Fruit fly (Drosophila melanogaster): ENCODE results near the gene Idgf1.

Idgf1 gene

dm6 chr2L:16487571-16488276, 42.6 kb downstream of the Idgf1 start, which contains the start of gene Nepl8:
Gene Nepl8 (plus strand): TSS chr2L:16488148.
- TF ChIP-seq CG14711 (tag; optimal IDR thresholded peaks at IDR 0.05) (no peak), CG11617 (GFP tag; optimal IDR thresholded peaks at IDR 0.05) (no peak), bab1 (GFP tag; optimal IDR thresholded peaks at IDR 0.05) (peak; percentile 50), kay (GFP tag; ENCODE audit: borderline replicate concordance) (no peak), CG12768 (GFP tag; optimal IDR thresholded peaks at IDR 0.05) (no peak), tj (GFP tag; optimal IDR thresholded peaks at IDR 0.05) (no peak), CG7101 (tag; optimal IDR thresholded peaks at IDR 0.05) (peak; percentile 23), CG5204 (GFP tag; optimal IDR thresholded peaks at IDR 0.05) (no peak), Crg-1 (GFP tag; optimal IDR thresholded peaks at IDR 0.05) (peak; percentile 30), Clk (GFP tag; optimal IDR thresholded peaks at IDR 0.05) (no peak), CG33017 (tag; optimal IDR thresholded peaks at IDR 0.05) (no peak), Mnt (GFP tag; optimal IDR thresholded peaks at IDR 0.05) (no peak), CG1620 (GFP tag; optimal IDR thresholded peaks at IDR 0.05) (peak; percentile 11), Hr96 (GFP tag; optimal IDR thresholded peaks at IDR 0.05) (no peak), cic (GFP tag; optimal IDR thresholded peaks at IDR 0.05) (no peak), pad (GFP tag; optimal IDR thresholded peaks at IDR 0.05) (no peak), ovo (GFP tag; optimal IDR thresholded peaks at IDR 0.05) (no peak), cnc (optimal IDR thresholded peaks at IDR 0.05) (no peak), toe (GFP tag; optimal IDR thresholded peaks at IDR 0.05) (no peak), CG7045 (GFP tag; optimal IDR thresholded peaks at IDR 0.05) (no peak)

dm6 chr2L:16491123-16491751, 46.2 kb downstream of the Idgf1 start, which contains the start of gene Tpr2:
Gene Tpr2 (plus strand): TSS chr2L:16491540.
- peak; percentile 78 for TF ChIP-seq CG5204 (GFP tag; optimal IDR thresholded peaks at IDR 0.05)
- peak; percentile 35 for TF ChIP-seq Hr96 (GFP tag; optimal IDR thresholded peaks at IDR 0.05)
- TF ChIP-seq CG7045 (GFP tag; optimal IDR thresholded peaks at IDR 0.05), result no peak
- peak; percentile 82 for TF ChIP-seq CG1620 (GFP tag; optimal IDR thresholded peaks at IDR 0.05)
- TF ChIP-seq bab1 (GFP tag; optimal IDR thresholded peaks at IDR 0.05), result peak; percentile 66
- TF ChIP-seq Crg-1 (GFP tag; optimal IDR thresholded peaks at IDR 0.05), result peak; percentile 39
- peak; percentile 93 for TF ChIP-seq Mnt (GFP tag; optimal IDR thresholded peaks at IDR 0.05)
- peak; percentile 53 for TF ChIP-seq CG33017 (tag; optimal IDR thresholded peaks at IDR 0.05)
- peak; percentile 0 for TF ChIP-seq ovo (GFP tag; optimal IDR thresholded peaks at IDR 0.05)
- no peak for TF ChIP-seq pad (GFP tag; optimal IDR thresholded peaks at IDR 0.05)
- TF ChIP-seq kay (GFP tag; ENCODE audit: borderline replicate concordance), result no peak
- no peak for TF ChIP-seq cnc (optimal IDR thresholded peaks at IDR 0.05)
- TF ChIP-seq cic (GFP tag; optimal IDR thresholded peaks at IDR 0.05), result no peak
- TF ChIP-seq tj (GFP tag; optimal IDR thresholded peaks at IDR 0.05), result peak; percentile 40
- peak; percentile 68 for TF ChIP-seq CG11617 (GFP tag; optimal IDR thresholded peaks at IDR 0.05)
- peak; percentile 0 for TF ChIP-seq CG12768 (GFP tag; optimal IDR thresholded peaks at IDR 0.05)
- TF ChIP-seq Clk (GFP tag; optimal IDR thresholded peaks at IDR 0.05), result no peak
- TF ChIP-seq toe (GFP tag; optimal IDR thresholded peaks at IDR 0.05), result peak; percentile 71
- peak; percentile 21 for TF ChIP-seq CG14711 (tag; optimal IDR thresholded peaks at IDR 0.05)
- peak; percentile 63 for TF ChIP-seq CG7101 (tag; optimal IDR thresholded peaks at IDR 0.05)

- TF ChIP-seq CG14711 (tag; optimal IDR thresholded peaks at IDR 0.05) (no peak), cnc (optimal IDR thresholded peaks at IDR 0.05) (no peak), pad (GFP tag; optimal IDR thresholded peaks at IDR 0.05) (no peak), Hr96 (GFP tag; optimal IDR thresholded peaks at IDR 0.05) (no peak), cic (GFP tag; optimal IDR thresholded peaks at IDR 0.05) (no peak), CG33017 (tag; optimal IDR thresholded peaks at IDR 0.05) (no peak), kay (GFP tag; ENCODE audit: borderline replicate concordance) (no peak), toe (GFP tag; optimal IDR thresholded peaks at IDR 0.05) (no peak), Crg-1 (GFP tag; optimal IDR thresholded peaks at IDR 0.05) (no peak), Clk (GFP tag; optimal IDR thresholded peaks at IDR 0.05) (no peak), CG5204 (GFP tag; optimal IDR thresholded peaks at IDR 0.05) (no peak), CG7101 (tag; optimal IDR thresholded peaks at IDR 0.05) (no peak), bab1 (GFP tag; optimal IDR thresholded peaks at IDR 0.05) (no peak), CG12768 (GFP tag; optimal IDR thresholded peaks at IDR 0.05) (no peak)
Measured at dm6 chr2L:16491752-16492616, 46.9 kb downstream of the Idgf1 start.

- no peak for TF ChIP-seq Mnt (GFP tag; optimal IDR thresholded peaks at IDR 0.05)
- no peak for TF ChIP-seq ovo (GFP tag; optimal IDR thresholded peaks at IDR 0.05)
- TF ChIP-seq Hr96 (GFP tag; optimal IDR thresholded peaks at IDR 0.05), result peak; percentile 31
- peak; percentile 40 for TF ChIP-seq CG1620 (GFP tag; optimal IDR thresholded peaks at IDR 0.05)
- peak; percentile 43 for TF ChIP-seq Clk (GFP tag; optimal IDR thresholded peaks at IDR 0.05)
- TF ChIP-seq kay (GFP tag; ENCODE audit: borderline replicate concordance), result peak; percentile 92
- peak; percentile 83 for TF ChIP-seq CG33017 (tag; optimal IDR thresholded peaks at IDR 0.05)
- TF ChIP-seq cnc (optimal IDR thresholded peaks at IDR 0.05), result no peak
- peak; percentile 19 for TF ChIP-seq pad (GFP tag; optimal IDR thresholded peaks at IDR 0.05)
- peak; percentile 50 for TF ChIP-seq toe (GFP tag; optimal IDR thresholded peaks at IDR 0.05)
- peak; percentile 44 for TF ChIP-seq tj (GFP tag; optimal IDR thresholded peaks at IDR 0.05)
- TF ChIP-seq CG7101 (tag; optimal IDR thresholded peaks at IDR 0.05), result peak; percentile 77
- no peak for TF ChIP-seq cic (GFP tag; optimal IDR thresholded peaks at IDR 0.05)
- TF ChIP-seq bab1 (GFP tag; optimal IDR thresholded peaks at IDR 0.05), result peak; percentile 83
- peak; percentile 80 for TF ChIP-seq CG5204 (GFP tag; optimal IDR thresholded peaks at IDR 0.05)
- TF ChIP-seq CG12768 (GFP tag; optimal IDR thresholded peaks at IDR 0.05), result peak; percentile 74
- peak; percentile 65 for TF ChIP-seq CG14711 (tag; optimal IDR thresholded peaks at IDR 0.05)
- peak; percentile 70 for TF ChIP-seq CG11617 (GFP tag; optimal IDR thresholded peaks at IDR 0.05)
- peak; percentile 76 for TF ChIP-seq CG7045 (GFP tag; optimal IDR thresholded peaks at IDR 0.05)
- TF ChIP-seq Crg-1 (GFP tag; optimal IDR thresholded peaks at IDR 0.05), result peak; percentile 38
Measured at dm6 chr2L:16492617-16493203, 47.6 kb downstream of the Idgf1 start.
